Worm (Caenorhabditis elegans): ENCODE data around the gene C28H8.3.

DNA sequence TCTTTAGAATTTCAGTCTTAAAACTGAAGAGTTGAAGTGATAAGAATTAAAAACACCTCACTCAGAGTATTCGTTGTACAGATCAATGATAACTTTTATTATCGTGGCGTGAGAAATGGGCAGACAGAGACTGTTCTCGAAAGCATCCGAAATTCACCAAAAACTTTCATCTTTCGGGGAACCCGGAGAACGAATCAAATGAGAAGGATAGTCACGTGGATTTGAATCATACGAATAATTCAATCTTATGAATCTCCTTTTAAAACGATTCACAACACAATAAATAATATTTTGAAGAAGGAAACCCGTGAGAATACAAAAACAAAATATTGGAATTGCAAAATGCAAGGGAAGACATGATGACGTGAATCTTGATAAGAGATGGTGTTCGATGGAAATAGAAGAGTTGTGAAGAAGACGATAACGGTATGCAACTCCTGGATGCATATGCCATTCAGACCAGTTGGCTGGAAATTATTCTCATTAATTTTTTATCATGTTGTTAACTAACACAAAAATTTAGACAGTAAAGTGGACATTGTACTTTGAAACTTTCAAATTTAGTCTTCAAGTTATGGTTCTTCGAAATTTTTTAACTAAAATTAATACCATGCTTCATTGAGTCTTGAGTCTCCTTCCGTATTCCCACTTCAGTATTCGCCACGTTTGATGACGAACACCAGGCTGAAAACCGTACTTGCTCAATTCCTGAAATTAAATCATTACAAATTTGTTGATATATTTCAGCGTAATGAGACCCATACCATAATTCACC lies 31.4 kb upstream of the C28H8.3 start:
- TF ChIP-seq ztf-11 (tag; optimal IDR thresholded peaks at IDR 0.05) (no peak), snpc-4 (tag; optimal IDR thresholded peaks at IDR 0.05) (no peak), C04F5.9 (tag; optimal IDR thresholded peaks at IDR 0.05) (no peak), ceh-88 (GFP tag; IDR thresholded peaks at IDR 0.05) (no peak)
